Fruit fly (Drosophila melanogaster): ENCODE measurements around the gene CG14377.

The CG14377 gene

dm6 chr3R:13400902-13401721, 3.5 kb downstream of the CG14377 start (continued):
- TF ChIP-seq CG7786 (GFP tag; optimal IDR thresholded peaks at IDR 0.05) (peak; percentile 91), Side (GFP tag; optimal IDR thresholded peaks at IDR 0.05) (peak; percentile 86), Ptx1 (GFP tag; IDR thresholded peaks at IDR 0.05) (peak; percentile 90), so (GFP tag; IDR thresholded peaks at IDR 0.05) (peak; percentile 86), C15 (GFP tag; IDR thresholded peaks at IDR 0.05) (peak; percentile 63; the same call in 1 of the 3 replicates), caup (GFP tag; optimal IDR thresholded peaks at IDR 0.05; ENCODE audit: severe bottlenecking) (peak; percentile 84), Bgb (GFP tag; IDR thresholded peaks at IDR 0.05; ENCODE audit: partially characterized antibody) (no peak; the same call in 1 of the 2 replicates), CG11723 (GFP tag; optimal IDR thresholded peaks at IDR 0.05) (peak; percentile 85), lbe (GFP tag; optimal IDR thresholded peaks at IDR 0.05) (peak; percentile 69), Nf-YC (tag; optimal IDR thresholded peaks at IDR 0.05) (peak; percentile 74), CG9817 (tag; optimal IDR thresholded peaks at IDR 0.05) (peak; percentile 79), MBD-R2 (GFP tag; IDR thresholded peaks at IDR 0.05) (peak; percentile 48), tup (GFP tag; optimal IDR thresholded peaks at IDR 0.05) (peak; percentile 54), z (GFP tag; IDR thresholded peaks at IDR 0.05) (0 out of 3 replicates have a peak, but pooled peaks have one; percentile 45), Neu2 (GFP tag; optimal IDR thresholded peaks at IDR 0.05; ENCODE audit: borderline replicate concordance) (peak; percentile 9), Max (GFP tag; optimal IDR thresholded peaks at IDR 0.05) (peak; percentile 76), CG9215 (GFP tag; IDR thresholded peaks at IDR 0.05) (peak; percentile 79), CG10321 (GFP tag; IDR thresholded peaks at IDR 0.05) (peak; percentile 56; the same call in 1 of the 2 replicates), CG15514 (GFP tag; optimal IDR thresholded peaks at IDR 0.05) (peak; percentile 80), ssp (GFP tag; IDR thresholded peaks at IDR 0.05) (peak; percentile 68), Aef1 (GFP tag; IDR thresholded peaks at IDR 0.05) (peak; percentile 66; the same call in 2 of the 3 replicates), jumu (GFP tag; optimal IDR thresholded peaks at IDR 0.05) (peak; percentile 81), CG2678 (tag; optimal IDR thresholded peaks at IDR 0.05) (peak; percentile 94), nerfin-2 (GFP tag; IDR thresholded peaks at IDR 0.05; ENCODE audit: partially characterized antibody) (no peak), her (GFP tag; optimal IDR thresholded peaks at IDR 0.05) (peak; percentile 79), nmo (GFP tag; optimal IDR thresholded peaks at IDR 0.05) (peak; percentile 94), CG12659 (GFP tag; optimal IDR thresholded peaks at IDR 0.05) (peak; percentile 92), CG14965 (GFP tag; optimal IDR thresholded peaks at IDR 0.05; ENCODE audit: borderline replicate concordance) (peak; percentile 5), Opbp (GFP tag; IDR thresholded peaks at IDR 0.05; ENCODE audit: partially characterized antibody) (no peak), jigr1 (GFP tag; IDR thresholded peaks at IDR 0.05) (peak; percentile 68; the same call in 2 of the 3 replicates), ab (GFP tag; optimal IDR thresholded peaks at IDR 0.05) (peak; percentile 52), abd-A (tag; optimal IDR thresholded peaks at IDR 0.05) (no peak), Hr39 (optimal IDR thresholded peaks at IDR 0.05) (no peak), CG8388 (GFP tag; optimal IDR thresholded peaks at IDR 0.05) (peak; percentile 91), CG13287 (GFP tag; IDR thresholded peaks at IDR 0.05; ENCODE audit: partially characterized antibody) (no peak), tgo (GFP tag; IDR thresholded peaks at IDR 0.05) (peak; percentile 88), Rx (GFP tag; IDR thresholded peaks at IDR 0.05) (peak; percentile 81), ac (GFP tag; optimal IDR thresholded peaks at IDR 0.05) (peak; percentile 6), CG10274 (GFP tag; optimal IDR thresholded peaks at IDR 0.05) (peak; percentile 77), Usf (GFP tag; optimal IDR thresholded peaks at IDR 0.05) (peak; percentile 78), ken (GFP tag; IDR thresholded peaks at IDR 0.05) (no peak; the same call in 2 of the 3 replicates), Ets65A (GFP tag) (peak; percentile 96), CG4360 (GFP tag; IDR thresholded peaks at IDR 0.05) (0 out of 2 replicates have a peak, but pooled peaks have one; percentile 42), cwo (GFP tag; optimal IDR thresholded peaks at IDR 0.05) (peak; percentile 72), Oli (tag; optimal IDR thresholded peaks at IDR 0.05) (peak; percentile 96), hb (GFP tag; IDR thresholded peaks at IDR 0.05; ENCODE audit: partially characterized antibody) (no peak), CG2202 (tag; optimal IDR thresholded peaks at IDR 0.05) (peak; percentile 89), salm (tag; optimal IDR thresholded peaks at IDR 0.05) (peak; percentile 77)
